Worm (Caenorhabditis elegans) whole organism, L4 larva: ENCODE results near the gene str-83.

Experiments
- hmg-1.1 ChIP-seq: fragments of 200-800 bp; sonication (Bioruptor generic); IDR thresholded peaks from 2 replicates; pipeline ENCODE4 v1.3.6; 2022; ENCODE audit warnings: missing genetic modification reagents, missing genetic modification characterization, missing compliant biosample characterization
- mep-1 ChIP-seq: fragments of 150-350 bp; sonication (generic microtip); optimal IDR thresholded peaks from 3 replicates; lab custom pipeline; 2014; ENCODE audit warnings: missing biosample characterization, missing genetic modification characterization
- nhr-25 ChIP-seq: sonication (generic microtip); optimal IDR thresholded peaks from 2 replicates; lab custom pipeline; 2017; ENCODE audit warnings: missing genetic modification characterization, mild to moderate bottlenecking, missing compliant biosample characterization, antibody characterized with exemption, moderate library complexity, borderline replicate concordance; ENCODE audit not compliant: insufficient read depth
- nhr-77 ChIP-seq: fragments of 150-350 bp; optimal IDR thresholded peaks from 2 replicates; lab custom pipeline; 2014; ENCODE audit warnings: missing biosample characterization, missing genetic modification characterization

ce11 chrV:3935892-3936478 is 41.1 kb upstream of the str-83 start, which contains the start of gene cyp-35A5:
- TF ChIP-seq nhr-25 (tag; lab: Kevin White, UChicago), result no peak
- TF ChIP-seq hmg-1.1 (GFP tag; lab: Robert Waterston, UW), result no peak
- TF ChIP-seq nhr-77 (tag; lab: Kevin White, UChicago), result no peak
- TF ChIP-seq mep-1, result no peak
